Worm (Caenorhabditis elegans) whole organism, midembryonic: ENCODE measurements around the gene R53.5.
"Not testable (repeated sequence)": the region's sequence is repeated elsewhere in the genome, so short reads cannot be mapped to it uniquely, and the experiment has no call there.

Source experiments
- T22C8.4 ChIP-seq: fragments of 200-800 bp; sonication (Bioruptor generic); IDR thresholded peaks from 2 replicates; pipeline ENCODE4 v1.3.6; 2022; ENCODE audit warnings: missing genetic modification characterization, missing compliant biosample characterization
- cog-1 ChIP-seq: sonication (generic microtip); optimal IDR thresholded peaks from 2 replicates; lab custom pipeline; 2016; ENCODE audit warnings: missing genetic modification characterization, missing compliant biosample characterization
- flt-1 ChIP-seq: fragments of 200-800 bp; sonication (Bioruptor generic); IDR thresholded peaks from 2 replicates; pipeline ENCODE4 v1.3.6; 2022; ENCODE audit warnings: missing genetic modification characterization, missing compliant biosample characterization
- klf-2 ChIP-seq: fragments of 200-800 bp; sonication (Bioruptor generic); conservative IDR thresholded peaks from 2 replicates; pipeline ENCODE4 v1.3.6; 2022; ENCODE audit warnings: missing genetic modification reagents, missing genetic modification characterization, missing compliant biosample characterization
- med-1 ChIP-seq: sonication (generic microtip); optimal IDR thresholded peaks from 2 replicates; lab custom pipeline; 2017; ENCODE audit warnings: missing genetic modification characterization, mild to moderate bottlenecking, missing compliant biosample characterization, antibody characterized with exemption, missing genetic modification reagents; ENCODE audit not compliant: insufficient read depth
- ref-1 ChIP-seq: fragments of 200-800 bp; sonication (Bioruptor generic); conservative IDR thresholded peaks from 2 replicates; pipeline ENCODE4 v1.3.6; 2022; ENCODE audit warnings: missing genetic modification reagents, missing genetic modification characterization, missing compliant biosample characterization
- tab-1 ChIP-seq: fragments of 200-800 bp; sonication (Bioruptor generic); IDR thresholded peaks from 2 replicates; pipeline ENCODE4 v1.3.6; 2022; ENCODE audit warnings: missing genetic modification characterization, missing compliant biosample characterization
- ztf-23 ChIP-seq: fragments of 200-800 bp; sonication (Bioruptor generic); IDR thresholded peaks from 2 replicates; pipeline ENCODE4 v1.3.6; 2022; ENCODE audit warnings: missing genetic modification reagents, missing genetic modification characterization, missing compliant biosample characterization
- ztf-29 ChIP-seq: fragments of 200-800 bp; sonication (Bioruptor generic); IDR thresholded peaks from 2 replicates; pipeline ENCODE4 v1.3.6; 2022; ENCODE audit warnings: missing genetic modification reagents, missing genetic modification characterization, missing compliant biosample characterization

R53.5 gene

ce11 chrII:10006266-10006665 lies 36.0 kb upstream of the R53.5 start, which contains the start of gene ZK892.4:
ZK892.4 (plus strand) TSS chrII:10006566.
- TF ChIP-seq med-1 (GFP tag; lab: Kevin White, UChicago); cog-1; T22C8.4 (GFP tag; lab: Robert Waterston, UW): not testable (repeated sequence)

- TF ChIP-seq ztf-23 (GFP tag; lab: Robert Waterston, UW) = no peak
- TF ChIP-seq med-1 (GFP tag; lab: Kevin White, UChicago) = no peak
- TF ChIP-seq flt-1 (GFP tag; lab: Robert Waterston, UW) = no peak
- TF ChIP-seq cog-1 = no peak
- no peak for TF ChIP-seq ref-1 (GFP tag; lab: Robert Waterston, UW)
- TF ChIP-seq tab-1 (GFP tag; lab: Robert Waterston, UW) = no peak
- TF ChIP-seq klf-2 = no peak
- no peak for TF ChIP-seq T22C8.4 (GFP tag; lab: Robert Waterston, UW)
- TF ChIP-seq ztf-29 (GFP tag; lab: Robert Waterston, UW) = no peak
These were observed 31.3 kb upstream of the R53.5 start, which contains the start of gene ZK892.3 for ce11 chrII:10001546-10001945. ZK892.3 (plus strand) TSS chrII:10001846.

- TF ChIP-seq ztf-29 (GFP tag; lab: Robert Waterston, UW) = no peak
- TF ChIP-seq med-1 (GFP tag; lab: Kevin White, UChicago) = no peak
- TF ChIP-seq ztf-23 (GFP tag; lab: Robert Waterston, UW) = no peak
- TF ChIP-seq flt-1 (GFP tag; lab: Robert Waterston, UW) = no peak
- no peak for TF ChIP-seq ref-1 (GFP tag; lab: Robert Waterston, UW)
- no peak for TF ChIP-seq klf-2
- no peak for TF ChIP-seq T22C8.4 (GFP tag; lab: Robert Waterston, UW)
- TF ChIP-seq tab-1 (GFP tag; lab: Robert Waterston, UW) = no peak
- TF ChIP-seq cog-1 = no peak
These were observed 30.8 kb upstream of the R53.5 start, which contains the start of gene nlt-1 for ce11 chrII:10001065-10001464. nlt-1 (minus strand) TSS chrII:10001142.

ce11 chrII:9994679-9995078 lies 24.4 kb upstream of the R53.5 start:
- TF ChIP-seq ztf-29 (GFP tag; lab: Robert Waterston, UW) = no peak
- no peak for TF ChIP-seq cog-1
- TF ChIP-seq ztf-23 (GFP tag; lab: Robert Waterston, UW) = no peak
- TF ChIP-seq klf-2 = no peak
- no peak for TF ChIP-seq med-1 (GFP tag; lab: Kevin White, UChicago)
- TF ChIP-seq T22C8.4 (GFP tag; lab: Robert Waterston, UW) = no peak

ce11 chrII:9992474-9992873 lies 22.2 kb upstream of the R53.5 start:
- no peak for TF ChIP-seq tab-1 (GFP tag; lab: Robert Waterston, UW)
- no peak for TF ChIP-seq flt-1 (GFP tag; lab: Robert Waterston, UW)
- no peak for TF ChIP-seq ztf-29 (GFP tag; lab: Robert Waterston, UW)
- TF ChIP-seq cog-1 = no peak
- no peak for TF ChIP-seq T22C8.4 (GFP tag; lab: Robert Waterston, UW)
- no peak for TF ChIP-seq ref-1 (GFP tag; lab: Robert Waterston, UW)
- TF ChIP-seq klf-2 = no peak
- TF ChIP-seq med-1 (GFP tag; lab: Kevin White, UChicago) = no peak
- no peak for TF ChIP-seq ztf-23 (GFP tag; lab: Robert Waterston, UW)

- no peak for TF ChIP-seq tab-1 (GFP tag; lab: Robert Waterston, UW)
- TF ChIP-seq flt-1 (GFP tag; lab: Robert Waterston, UW) = no peak
- TF ChIP-seq ref-1 (GFP tag; lab: Robert Waterston, UW) = no peak
- TF ChIP-seq T22C8.4 (GFP tag; lab: Robert Waterston, UW) = no peak
- TF ChIP-seq klf-2 = no peak
- no peak for TF ChIP-seq ztf-29 (GFP tag; lab: Robert Waterston, UW)
- no peak for TF ChIP-seq med-1 (GFP tag; lab: Kevin White, UChicago)
- no peak for TF ChIP-seq cog-1
- TF ChIP-seq ztf-23 (GFP tag; lab: Robert Waterston, UW) = no peak
These were observed 20.5 kb upstream of the R53.5 start, which contains the start of gene lec-3 for ce11 chrII:9990812-9991211. lec-3 (plus strand) TSS chrII:9991112.

- TF ChIP-seq ztf-29 (GFP tag; lab: Robert Waterston, UW) (no peak), cog-1 (no peak), ref-1 (GFP tag; lab: Robert Waterston, UW) (no peak), flt-1 (GFP tag; lab: Robert Waterston, UW) (no peak), klf-2 (no peak), T22C8.4 (GFP tag; lab: Robert Waterston, UW) (no peak), med-1 (GFP tag; lab: Kevin White, UChicago) (no peak), ztf-23 (GFP tag; lab: Robert Waterston, UW) (no peak), tab-1 (GFP tag; lab: Robert Waterston, UW) (no peak)
These were observed 19.2 kb upstream of the R53.5 start for ce11 chrII:9989533-9989932.

ce11 chrII:9988620-9989019 lies 18.3 kb upstream of the R53.5 start:
- no peak for TF ChIP-seq med-1 (GFP tag; lab: Kevin White, UChicago)
- TF ChIP-seq flt-1 (GFP tag; lab: Robert Waterston, UW) = no peak
- no peak for TF ChIP-seq ztf-23 (GFP tag; lab: Robert Waterston, UW)
- TF ChIP-seq tab-1 (GFP tag; lab: Robert Waterston, UW) = no peak
- no peak for TF ChIP-seq T22C8.4 (GFP tag; lab: Robert Waterston, UW)
- no peak for TF ChIP-seq ref-1 (GFP tag; lab: Robert Waterston, UW)
- no peak for TF ChIP-seq klf-2
- TF ChIP-seq cog-1 = no peak
- TF ChIP-seq ztf-29 (GFP tag; lab: Robert Waterston, UW) = no peak

ce11 chrII:9986635-9987575 lies 16.6 kb upstream of the R53.5 start:
- no peak for TF ChIP-seq med-1 (GFP tag; lab: Kevin White, UChicago)
